Worm (Caenorhabditis elegans) whole organism, early embryonic: ENCODE results near the gene cyp-14A1.

Experiments
- B0310.2 ChIP-seq: sonication (generic microtip); optimal IDR thresholded peaks from 2 replicates; lab custom pipeline; 2016; ENCODE audit warnings: mild to moderate bottlenecking, missing genetic modification characterization, missing compliant biosample characterization
- F13C5.2 ChIP-seq: sonication (generic microtip); optimal IDR thresholded peaks from 2 replicates; lab custom pipeline; 2017; ENCODE audit warnings: mild to moderate bottlenecking, missing genetic modification characterization, inconsistent platforms, missing compliant biosample characterization
- aly-1 ChIP-seq: sonication (generic microtip); optimal IDR thresholded peaks from 2 replicates; lab custom pipeline; 2016; ENCODE audit warnings: missing genetic modification characterization, missing compliant biosample characterization
- ama-1 ChIP-seq: fragments of 150-350 bp; optimal IDR thresholded peaks from 2 replicates; lab custom pipeline; 2014
- ceh-13 ChIP-seq: fragments of 200-800 bp; sonication (Bioruptor generic); optimal IDR thresholded peaks from 2 replicates; lab custom pipeline; 2018; ENCODE audit warnings: mild to moderate bottlenecking, missing genetic modification characterization, missing compliant biosample characterization
- ceh-36 ChIP-seq: sonication (generic microtip); optimal IDR thresholded peaks from 2 replicates; lab custom pipeline; 2016; ENCODE audit warnings: missing genetic modification characterization, inconsistent platforms, missing compliant biosample characterization
- flt-1 ChIP-seq: fragments of 200-800 bp; sonication (Bioruptor generic); IDR thresholded peaks from 2 replicates; pipeline ENCODE4 v1.3.6; 2022; ENCODE audit warnings: missing genetic modification characterization, missing compliant biosample characterization
- hmbx-1 ChIP-seq: sonication (generic microtip); optimal IDR thresholded peaks from 2 replicates; lab custom pipeline; 2016; ENCODE audit warnings: mild to moderate bottlenecking, missing genetic modification characterization, missing compliant biosample characterization
- hmg-4 ChIP-seq: fragments of 200-800 bp; sonication (Bioruptor generic); optimal IDR thresholded peaks from 2 replicates; lab custom pipeline; 2018; ENCODE audit warnings: mild to moderate bottlenecking, missing genetic modification characterization, missing compliant biosample characterization
- hnd-1 ChIP-seq: sonication (generic microtip); optimal IDR thresholded peaks from 2 replicates; lab custom pipeline; 2016; ENCODE audit warnings: missing genetic modification characterization, missing compliant biosample characterization
- tbx-11 ChIP-seq: fragments of 200-800 bp; sonication (Bioruptor generic); IDR thresholded peaks from 2 replicates; pipeline ENCODE4 v1.3.6; 2022; ENCODE audit warnings: missing genetic modification characterization, missing compliant biosample characterization
- tbx-37 ChIP-seq: fragments of 200-800 bp; sonication (Bioruptor generic); conservative IDR thresholded peaks from 2 replicates; pipeline ENCODE4 v1.3.6; 2022; ENCODE audit warnings: missing genetic modification reagents, missing genetic modification characterization, missing compliant biosample characterization

DNA sequence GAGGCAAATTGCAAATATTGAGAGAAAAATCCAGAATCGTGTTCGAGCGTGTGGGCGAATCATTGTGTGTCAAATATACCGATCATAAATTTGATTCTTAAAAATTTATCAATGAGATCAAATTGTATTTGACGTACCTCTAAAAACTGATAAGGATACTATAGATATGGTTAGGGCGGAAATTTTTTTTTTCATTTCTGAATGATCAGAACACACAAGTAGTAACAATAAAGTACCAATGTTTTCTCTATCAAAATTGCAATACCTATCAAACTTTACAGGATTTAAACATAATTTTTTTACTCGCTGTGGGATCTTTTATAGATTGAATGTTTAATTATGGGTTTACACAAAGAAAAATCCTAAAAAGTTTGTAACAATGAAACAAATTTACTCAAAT is 34.9 kb downstream of the cyp-14A1 start, which contains the start of gene bgnt-1.5:
- TF ChIP-seq ama-1 (lab: Kevin White, UChicago) (no peak), F13C5.2 (tag; lab: Kevin White, UChicago) (no peak), B0310.2 (no peak), ceh-36 (tag; lab: Kevin White, UChicago) (no peak), hnd-1 (tag; lab: Kevin White, UChicago) (no peak), hmg-4 (no peak), aly-1 (tag; lab: Kevin White, UChicago) (no peak), flt-1 (no peak), tbx-37 (GFP tag; lab: Robert Waterston, UW) (no peak), ceh-13 (no peak), tbx-11 (GFP tag; lab: Robert Waterston, UW) (no peak), hmbx-1 (tag; lab: Kevin White, UChicago) (no peak)
